Worm (Caenorhabditis elegans) whole organism, L2 larva: Measurements from ENCODE around the gene clec-6.

Source experiments
- lin-13 ChIP-seq: fragments of 150-350 bp; optimal IDR thresholded peaks from 2 replicates; lab custom pipeline; 2014; ENCODE audit warnings: missing biosample characterization, missing genetic modification reagents, missing genetic modification characterization
- mdl-1 ChIP-seq, 2 experiments: fragments of 150-350 bp in 1 of 2; sonication (generic microtip) in 1 of 2; optimal IDR thresholded peaks; 2 replicates each; lab custom pipeline; 2017; ENCODE audit warnings: missing biosample characterization in 2 of 2, missing genetic modification characterization in 2 of 2
- nhr-23 ChIP-seq: fragments of 150-350 bp; optimal IDR thresholded peaks from 2 replicates; lab custom pipeline; 2014; ENCODE audit warnings: missing biosample characterization, missing genetic modification reagents, missing genetic modification characterization
- nhr-77 ChIP-seq: fragments of 150-350 bp; optimal IDR thresholded peaks from 2 replicates; lab custom pipeline; 2014; ENCODE audit warnings: missing biosample characterization, missing genetic modification characterization
- unc-62 ChIP-seq: fragments of 150-350 bp; optimal IDR thresholded peaks from 2 replicates; lab custom pipeline; 2014; ENCODE audit warnings: missing biosample characterization, missing genetic modification reagents, missing genetic modification characterization
- ztf-11 ChIP-seq: sonication (generic microtip); optimal IDR thresholded peaks from 2 replicates; lab custom pipeline; 2017; ENCODE audit warnings: missing biosample characterization, missing genetic modification characterization
- ztf-4 ChIP-seq: fragments of 150-350 bp; optimal IDR thresholded peaks from 2 replicates; lab custom pipeline; 2014; ENCODE audit warnings: missing biosample characterization, missing genetic modification characterization

ce11 chrIII:4883429-4883828 is 3.8 kb downstream of the clec-6 start, which contains the start of gene clec-5:
- TF ChIP-seq unc-62 (GFP tag; lab: Kevin White, UChicago) (no peak), nhr-77 (tag; lab: Kevin White, UChicago) (no peak), lin-13 (GFP tag; lab: Kevin White, UChicago) (no peak), ztf-4 (tag; lab: Kevin White, UChicago) (no peak), nhr-23 (tag; lab: Kevin White, UChicago) (no peak), mdl-1 (tag; optimal IDR thresholded peaks at IDR 0.05; lab: Kevin White, UChicago) (no peak), ztf-11 (tag; lab: Kevin White, UChicago) (no peak)
